Fruit fly (Drosophila melanogaster) whole organism, wandering third instar larva: ENCODE measurements around the gene RpS4.
A peak's percentile ranks its signal among the peaks of the same experiment; 100 is the strongest.

Experiments used
- Abd-B ChIP-seq: fragments of >200 bp; optimal IDR thresholded peaks from 2 replicates; lab custom pipeline; 2017; ENCODE audit warnings: missing biosample characterization, missing genetic modification characterization
- CG9705 ChIP-seq: fragments of 200-800 bp; sonication (Bioruptor generic); optimal IDR thresholded peaks from 2 replicates; lab custom pipeline; 2018; ENCODE audit warnings: missing biosample characterization, mild to moderate bottlenecking, missing genetic modification characterization
- CrebA ChIP-seq: fragments of 200-800 bp; sonication (Bioruptor generic); optimal IDR thresholded peaks from 2 replicates; lab custom pipeline; 2016; ENCODE audit warnings: missing biosample characterization, mild to moderate bottlenecking, missing genetic modification characterization, borderline replicate concordance
- Dfd ChIP-seq: fragments of >200 bp; optimal IDR thresholded peaks from 2 replicates; lab custom pipeline; 2017; ENCODE audit warnings: missing biosample characterization, missing genetic modification characterization
- Dif ChIP-seq: fragments of 200-275, 200-300 bp; sonication (Bioruptor generic); optimal IDR thresholded peaks from 2 replicates; lab custom pipeline; 2018; ENCODE audit warnings: missing biosample characterization, missing genetic modification characterization; ENCODE audit not compliant: partially characterized antibody
- GATAd ChIP-seq: sonication (Bioruptor generic); optimal IDR thresholded peaks from 2 replicates; lab custom pipeline; 2016; ENCODE audit warnings: missing biosample characterization, missing genetic modification characterization
- Hnf4 ChIP-seq: fragments of 200-800 bp; sonication (Bioruptor generic); optimal IDR thresholded peaks from 2 replicates; lab custom pipeline; 2016; ENCODE audit warnings: missing biosample characterization, mild to moderate bottlenecking, missing genetic modification characterization
- Hr83 ChIP-seq: fragments of 200-300 bp; sonication (Bioruptor generic); optimal IDR thresholded peaks from 2 replicates; lab custom pipeline; 2016; ENCODE audit warnings: missing biosample characterization, mild to moderate bottlenecking, missing genetic modification characterization, moderate library complexity; ENCODE audit not compliant: poor library complexity, severe bottlenecking
- Mio ChIP-seq: sonication (Bioruptor generic); optimal IDR thresholded peaks from 2 replicates; lab custom pipeline; 2016; ENCODE audit warnings: missing biosample characterization, missing genetic modification characterization
- Myc ChIP-seq: fragments of >200 bp; optimal IDR thresholded peaks from 2 replicates; lab custom pipeline; 2017
- Rel ChIP-seq, 2 experiments: fragments of 200-800 bp; sonication (Bioruptor generic) in 1 of 2; optimal IDR thresholded peaks; 2 replicates in 1 of 2; 3 replicates in 1 of 2; lab custom pipeline; 2016 to 2019; ENCODE audit warnings: mild to moderate bottlenecking in 2 of 2, missing biosample characterization in 2 of 2, missing genetic modification characterization in 2 of 2, moderate library complexity in 1 of 2
- Sp1 ChIP-seq: fragments of 200-800 bp; sonication (Bioruptor generic); optimal IDR thresholded peaks from 3 replicates; lab custom pipeline; 2019; ENCODE audit warnings: missing biosample characterization, mild to moderate bottlenecking, missing genetic modification characterization, moderate library complexity
- Vsx2 ChIP-seq: fragments of 200-300, 225-300 bp; sonication (Bioruptor generic); optimal IDR thresholded peaks from 2 replicates; lab custom pipeline; 2018; ENCODE audit warnings: missing biosample characterization, missing genetic modification characterization; ENCODE audit not compliant: partially characterized antibody
- br ChIP-seq: fragments of 200-800 bp; sonication (Bioruptor generic); optimal IDR thresholded peaks from 2 replicates; lab custom pipeline; 2016; ENCODE audit warnings: missing biosample characterization, missing genetic modification characterization
- brk ChIP-seq: fragments of 200-800 bp; sonication (Bioruptor generic); optimal IDR thresholded peaks from 2 replicates; lab custom pipeline; 2016; ENCODE audit warnings: missing biosample characterization, mild to moderate bottlenecking, missing genetic modification characterization
- dl ChIP-seq, 2 experiments: fragments of 175-275, 200-275 bp in 1 of 2; fragments of 200-275 bp in 1 of 2; sonication (Bioruptor generic); optimal IDR thresholded peaks; lab custom pipeline; 2018; ENCODE audit warnings: mild to moderate bottlenecking in 2 of 2, missing biosample characterization in 2 of 2, missing genetic modification characterization in 2 of 2, moderate library complexity in 2 of 2; ENCODE audit not compliant: partially characterized antibody in 2 of 2, insufficient read depth in 1 of 2
- dmrt93B ChIP-seq: fragments of 200-800 bp; sonication (Bioruptor generic); optimal IDR thresholded peaks from 2 replicates; lab custom pipeline; 2018; ENCODE audit warnings: missing biosample characterization, mild to moderate bottlenecking, missing genetic modification characterization
- foxo ChIP-seq, 2 experiments: fragments of 200-800 bp; sonication (Bioruptor generic); optimal IDR thresholded peaks; 2 replicates in 1 of 2; 3 replicates in 1 of 2; lab custom pipeline; 2016 to 2017; ENCODE audit warnings: missing biosample characterization in 2 of 2, missing genetic modification characterization in 2 of 2
- fru ChIP-seq: fragments of 200-800 bp; sonication (Bioruptor generic); optimal IDR thresholded peaks from 3 replicates; lab custom pipeline; 2016; ENCODE audit warnings: missing biosample characterization, mild to moderate bottlenecking, missing genetic modification characterization
- h ChIP-seq: fragments of 200-800 bp; sonication (Bioruptor generic); optimal IDR thresholded peaks from 3 replicates; lab custom pipeline; 2016; ENCODE audit warnings: missing biosample characterization, mild to moderate bottlenecking, missing genetic modification characterization
- jim ChIP-seq: fragments of 175-275, 200-325 bp; sonication (Bioruptor generic); optimal IDR thresholded peaks from 2 replicates; lab custom pipeline; 2016; ENCODE audit warnings: missing biosample characterization, mild to moderate bottlenecking, missing genetic modification characterization
- lola ChIP-seq: fragments of >200 bp; optimal IDR thresholded peaks from 2 replicates; lab custom pipeline; 2017; ENCODE audit warnings: missing biosample characterization, missing genetic modification characterization
- pan ChIP-seq: fragments of >200 bp; optimal IDR thresholded peaks from 2 replicates; lab custom pipeline; 2017
- psq ChIP-seq: fragments of 200-800 bp; sonication (Bioruptor generic); optimal IDR thresholded peaks from 3 replicates; lab custom pipeline; 2017; ENCODE audit warnings: missing biosample characterization, mild to moderate bottlenecking, missing genetic modification characterization, moderate library complexity
- rgr ChIP-seq: fragments of 200-800 bp; sonication (Bioruptor generic); optimal IDR thresholded peaks from 3 replicates; lab custom pipeline; 2016; ENCODE audit warnings: missing biosample characterization, mild to moderate bottlenecking, missing genetic modification characterization
- sage ChIP-seq: fragments of 200-800 bp; sonication (Bioruptor generic); optimal IDR thresholded peaks from 2 replicates; lab custom pipeline; 2016; ENCODE audit warnings: missing biosample characterization, mild to moderate bottlenecking, missing genetic modification characterization
- tai ChIP-seq: sonication (Bioruptor generic); optimal IDR thresholded peaks from 2 replicates; lab custom pipeline; 2016; ENCODE audit warnings: missing biosample characterization, missing genetic modification characterization

RpS4 gene

dm6 chr3L:13026872-13027271, 14.7 kb upstream of the RpS4 start:
- TF ChIP-seq Rel (GFP tag; optimal IDR thresholded peaks at IDR 0.05; lab: Kevin White, UChicago) (no peak), Rel (tag; optimal IDR thresholded peaks at IDR 0.05; lab: Kevin White, UChicago) (no peak), pan (no peak), psq (no peak), Sp1 (GFP tag; lab: Kevin White, UChicago) (no peak), br (no peak), jim (GFP tag; lab: Kevin White, UChicago) (no peak), lola (GFP tag; lab: Kevin White, UChicago) (no peak), sage (GFP tag; lab: Kevin White, UChicago) (no peak), CG9705 (GFP tag; lab: Kevin White, UChicago) (no peak), Myc (lab: Kevin White, UChicago) (no peak), Vsx2 (no peak), dl (GFP tag; optimal IDR thresholded peaks at IDR 0.05; lab: Kevin White, UChicago; ENCODE audit: insufficient read depth in 1 of 2, partially characterized antibody in 2 of 2) (no peak)

- TF ChIP-seq Dfd (no peak), sage (GFP tag; lab: Kevin White, UChicago) (no peak)
Measured at dm6 chr3L:13027333-13027732, 14.2 kb upstream of the RpS4 start.

DNA sequence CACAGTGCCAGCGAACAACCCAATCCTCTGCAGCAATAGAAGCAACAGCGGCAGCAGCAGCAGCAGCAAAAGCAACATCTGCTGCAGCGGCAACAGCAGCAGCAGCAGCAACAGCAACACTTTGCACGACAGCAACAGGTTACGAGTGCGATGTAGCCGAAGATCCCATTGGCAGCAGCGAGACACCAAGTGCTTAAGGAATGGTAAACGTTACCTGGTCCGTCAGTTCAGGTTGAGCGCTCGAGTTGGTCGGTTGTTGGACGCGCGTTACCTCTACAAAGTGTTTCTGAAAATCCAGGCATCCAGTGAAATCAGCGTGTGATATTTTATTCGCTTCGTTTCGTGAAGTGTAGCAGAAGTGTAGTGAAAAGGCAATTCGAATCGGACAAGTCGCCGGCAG, 12.8 kb upstream of the RpS4 start, which contains the start of gene CG17672:
CG17672 (plus strand) TSS at position 223 of the 400 bp plus-strand sequence.
- TF ChIP-seq Abd-B (GFP tag; lab: Kevin White, UChicago) = no peak
- TF ChIP-seq Sp1 (GFP tag; lab: Kevin White, UChicago) = peak; percentile 17
- peak; percentile 32 for TF ChIP-seq fru (GFP tag; lab: Kevin White, UChicago)
- peak; percentile 24 for TF ChIP-seq Rel (GFP tag; optimal IDR thresholded peaks at IDR 0.05; lab: Kevin White, UChicago)
- peak; percentile 9 for TF ChIP-seq Rel (tag; optimal IDR thresholded peaks at IDR 0.05; lab: Kevin White, UChicago)
- peak in 1 of 2 experiments; percentile 6 for TF ChIP-seq dl (GFP tag; optimal IDR thresholded peaks at IDR 0.05; lab: Kevin White, UChicago; ENCODE audit: insufficient read depth in 1 of 2, partially characterized antibody in 2 of 2)
- TF ChIP-seq rgr (GFP tag; lab: Kevin White, UChicago) = peak; percentile 12
- peak; percentile 77 for TF ChIP-seq Dif (GFP tag; lab: Kevin White, UChicago)
- peak; percentile 38 for TF ChIP-seq Vsx2
- TF ChIP-seq Dfd = peak; percentile 77
- TF ChIP-seq Hr83 (GFP tag; lab: Kevin White, UChicago) = peak; percentile 9
- TF ChIP-seq dmrt93B (GFP tag; lab: Kevin White, UChicago) = no peak
- no peak for TF ChIP-seq CG9705 (GFP tag; lab: Kevin White, UChicago)
- TF ChIP-seq psq = peak; percentile 27
- peak; percentile 18 for TF ChIP-seq h (GFP tag; lab: Kevin White, UChicago)

- TF ChIP-seq brk (no peak), rgr (GFP tag; lab: Kevin White, UChicago) (peak; percentile 13), sage (GFP tag; lab: Kevin White, UChicago) (no peak), Abd-B (GFP tag; lab: Kevin White, UChicago) (no peak), fru (GFP tag; lab: Kevin White, UChicago) (peak; percentile 20), tai (GFP tag; lab: Kevin White, UChicago) (no peak), CrebA (no peak), lola (GFP tag; lab: Kevin White, UChicago) (no peak), Hnf4 (GFP tag; lab: Kevin White, UChicago) (no peak), h (GFP tag; lab: Kevin White, UChicago) (peak; percentile 24)
Measured at dm6 chr3L:13030055-13030634, 11.4 kb upstream of the RpS4 start.

dm6 chr3L:13031326-13031725, 10.2 kb upstream of the RpS4 start:
- no peak for TF ChIP-seq foxo (GFP tag; optimal IDR thresholded peaks at IDR 0.05; lab: Kevin White, UChicago)

DNA sequence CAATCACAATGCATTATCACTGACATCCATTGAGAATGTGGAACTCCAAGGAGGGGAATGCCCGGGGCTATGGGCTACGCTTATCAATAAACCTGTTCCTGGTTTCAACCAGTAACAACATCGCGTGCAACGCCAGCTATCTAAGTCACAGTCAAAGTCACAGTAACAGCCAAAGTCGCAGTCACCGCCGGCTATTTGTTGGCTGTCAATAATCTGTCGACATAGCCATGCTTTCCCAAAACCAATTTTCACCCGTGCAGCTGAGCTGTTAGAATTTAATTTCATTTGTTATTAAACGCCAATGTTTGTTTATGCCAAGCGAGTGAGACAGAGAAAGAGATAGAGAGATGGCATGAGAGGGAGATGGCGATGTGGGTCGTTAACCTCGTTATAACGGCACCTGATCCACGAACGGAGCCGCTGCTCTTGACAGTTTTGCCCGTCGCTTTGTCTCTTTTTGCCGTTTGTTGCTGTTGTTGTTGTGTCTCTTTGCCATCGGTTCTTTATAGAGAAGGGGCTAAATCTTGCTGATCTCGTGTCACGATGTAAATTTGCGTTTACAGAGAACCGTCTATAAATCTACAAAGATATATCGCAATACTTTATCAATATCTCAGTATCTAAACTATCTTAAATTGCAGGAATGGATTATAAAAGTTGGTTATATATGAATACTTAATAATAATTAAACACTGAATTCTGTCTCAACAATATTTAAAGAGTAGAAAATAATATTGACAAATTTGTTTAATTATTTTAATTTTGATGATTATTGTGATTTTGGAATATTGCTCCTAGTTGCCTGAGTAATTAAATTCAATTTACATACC, 9.3 kb upstream of the RpS4 start:
- TF ChIP-seq Mio (GFP tag; lab: Kevin White, UChicago) = no peak
- TF ChIP-seq Rel (GFP tag; optimal IDR thresholded peaks at IDR 0.05; lab: Kevin White, UChicago) = no peak
- peak; percentile 88 for TF ChIP-seq Rel (tag; optimal IDR thresholded peaks at IDR 0.05; lab: Kevin White, UChicago)
- TF ChIP-seq GATAd (GFP tag; lab: Kevin White, UChicago) = no peak
- TF ChIP-seq psq = no peak
- no peak for TF ChIP-seq Hnf4 (GFP tag; lab: Kevin White, UChicago)
- peak in 1 of 2 experiments; percentile 14 for TF ChIP-seq foxo (GFP tag; optimal IDR thresholded peaks at IDR 0.05; lab: Kevin White, UChicago)
- TF ChIP-seq Sp1 (GFP tag; lab: Kevin White, UChicago) = peak; percentile 13
- no peak for TF ChIP-seq brk
- no peak for TF ChIP-seq Abd-B (GFP tag; lab: Kevin White, UChicago)
- no peak for TF ChIP-seq br
